Worm (Caenorhabditis elegans) whole organism, L1 larva: ENCODE data around the gene R06F6.8.

Experiments
- mdl-1 ChIP-seq, 2 experiments: fragments of 150-350 bp; optimal IDR thresholded peaks; 2 replicates each; lab custom pipeline; 2014 to 2017; ENCODE audit warnings: missing biosample characterization in 2 of 2, missing genetic modification characterization in 2 of 2, inconsistent platforms in 1 of 2
- nhr-85 ChIP-seq: sonication (generic microtip); peaks from one replicate; lab custom pipeline; 2016; ENCODE audit warnings: missing genetic modification characterization, inconsistent platforms, missing compliant biosample characterization
- unc-130 ChIP-seq: fragments of 150-350 bp; optimal IDR thresholded peaks from 2 replicates; lab custom pipeline; 2017; ENCODE audit warnings: missing biosample characterization, missing genetic modification characterization, inconsistent platforms
- unc-98 ChIP-seq: fragments of 200-800 bp; sonication (Bioruptor generic); IDR thresholded peaks from 2 replicates; pipeline ENCODE4 v1.3.6; 2022; ENCODE audit warnings: missing genetic modification characterization, missing compliant biosample characterization

DNA sequence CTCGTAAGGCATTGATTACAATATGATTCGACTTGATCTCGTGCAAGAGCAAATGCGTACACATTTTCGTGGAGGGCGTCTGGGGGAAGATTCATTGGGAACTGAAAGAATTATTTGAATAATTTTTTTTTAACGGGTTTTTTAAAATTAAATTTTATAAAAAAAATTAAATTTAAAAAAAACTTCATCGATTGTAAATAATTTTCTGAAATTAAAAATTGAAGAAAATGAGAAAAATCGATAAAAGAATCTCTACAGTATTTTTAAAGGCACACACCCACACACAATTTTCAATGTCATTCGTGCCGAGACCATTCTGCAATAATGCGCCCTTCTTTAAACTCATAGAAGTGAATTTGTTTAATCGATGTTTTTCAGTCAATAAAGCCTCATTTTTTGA is 23.6 kb downstream of the R06F6.8 start, which contains the start of gene set-14:
- TF ChIP-seq nhr-85 (tag; lab: Kevin White, UChicago) (no peak), unc-98 (GFP tag; lab: Robert Waterston, UW) (no peak), mdl-1 (tag; optimal IDR thresholded peaks at IDR 0.05; lab: Kevin White, UChicago) (no peak), unc-130 (no peak)
